Fruit fly (Drosophila melanogaster): ENCODE results near the gene CG33339.

The CG33339 gene

dm6 chr3R:24319083-24319381 is 42.6 kb upstream of the CG33339 start:
- TF ChIP-seq CG8944 (GFP tag; optimal IDR thresholded peaks at IDR 0.05) (no peak), Dek (tag; optimal IDR thresholded peaks at IDR 0.05) (no peak), Doc3 (GFP tag; IDR thresholded peaks at IDR 0.05; ENCODE audit: partially characterized antibody) (0 out of 3 replicates have a peak, but pooled peaks have one; percentile 43), CG1832 (GFP tag; optimal IDR thresholded peaks at IDR 0.05) (no peak), Six4 (GFP tag; optimal IDR thresholded peaks at IDR 0.05) (no peak), CG4360 (GFP tag; IDR thresholded peaks at IDR 0.05) (no peak), CG9797 (GFP tag; optimal IDR thresholded peaks at IDR 0.05) (no peak), lola (GFP tag; optimal IDR thresholded peaks at IDR 0.05) (no peak), unpg (GFP tag; optimal IDR thresholded peaks at IDR 0.05) (no peak), hbn (GFP tag; IDR thresholded peaks at IDR 0.05; ENCODE audit: partially characterized antibody) (0 out of 2 replicates have a peak, but pooled peaks have one; percentile 10), CHES-1-like (GFP tag; optimal IDR thresholded peaks at IDR 0.05) (no peak), CG7928 (GFP tag; optimal IDR thresholded peaks at IDR 0.05) (no peak), CG17568 (GFP tag; optimal IDR thresholded peaks at IDR 0.05) (no peak), eve (GFP tag; optimal IDR thresholded peaks at IDR 0.05) (no peak), CG14965 (GFP tag; optimal IDR thresholded peaks at IDR 0.05; ENCODE audit: borderline replicate concordance) (no peak), Taf1 (GFP tag; IDR thresholded peaks at IDR 0.05) (no peak), CG8290 (GFP tag; optimal IDR thresholded peaks at IDR 0.05) (no peak), CG8290 (tag; optimal IDR thresholded peaks at IDR 0.05) (no peak), CG7556 (GFP tag; optimal IDR thresholded peaks at IDR 0.05) (no peak), Gug (GFP tag; IDR thresholded peaks at IDR 0.05) (no peak), CG34224 (GFP tag; IDR thresholded peaks at IDR 0.05; ENCODE audit: partially characterized antibody) (peak; percentile 9; the same call in 2 of the 3 replicates), CG14860 (GFP tag; IDR thresholded peaks at IDR 0.05; ENCODE audit: partially characterized antibody) (0 out of 3 replicates have a peak, but pooled peaks have one; percentile 30), CG3995 (GFP tag; optimal IDR thresholded peaks at IDR 0.05) (no peak), CG10959 (GFP tag; IDR thresholded peaks at IDR 0.05) (no peak), rib (GFP tag; IDR thresholded peaks at IDR 0.05) (0 out of 2 replicates have a peak, but pooled peaks have one; percentile 31), eyg (GFP tag; optimal IDR thresholded peaks at IDR 0.05) (no peak), MBD-R2 (GFP tag; IDR thresholded peaks at IDR 0.05) (peak; percentile 55), CG16815 (GFP tag; optimal IDR thresholded peaks at IDR 0.05) (no peak), Dll (GFP tag; IDR thresholded peaks at IDR 0.05; ENCODE audit: partially characterized antibody) (peak; percentile 17; the same call in 2 of the 4 replicates), stwl (tag; optimal IDR thresholded peaks at IDR 0.05) (no peak), gfzf (GFP tag; optimal IDR thresholded peaks at IDR 0.05) (no peak), CG11723 (GFP tag; optimal IDR thresholded peaks at IDR 0.05) (no peak), ab (GFP tag; optimal IDR thresholded peaks at IDR 0.05) (no peak), CG30431 (GFP tag; optimal IDR thresholded peaks at IDR 0.05) (no peak), dmrt99B (tag; optimal IDR thresholded peaks at IDR 0.05) (no peak), ase (GFP tag; IDR thresholded peaks at IDR 0.05) (no peak), ranshi (GFP tag; IDR thresholded peaks at IDR 0.05) (no peak), CG4617 (GFP tag; optimal IDR thresholded peaks at IDR 0.05; ENCODE audit: borderline replicate concordance) (peak; percentile 52), tio (GFP tag; optimal IDR thresholded peaks at IDR 0.05) (no peak), CG34422 (GFP tag; IDR thresholded peaks at IDR 0.05) (0 out of 3 replicates have a peak, but pooled peaks have one; percentile 5), unc-4 (GFP tag; IDR thresholded peaks at IDR 0.05; ENCODE audit: partially characterized antibody) (0 out of 2 replicates have a peak, but pooled peaks have one; percentile 10), CG9932 (GFP tag; IDR thresholded peaks at IDR 0.05) (no peak), CG1233 (GFP tag; optimal IDR thresholded peaks at IDR 0.05) (no peak), CG17361 (GFP tag; IDR thresholded peaks at IDR 0.05) (no peak), MESR4 (GFP tag; optimal IDR thresholded peaks at IDR 0.05) (peak; percentile 59), sisA (GFP tag; IDR thresholded peaks at IDR 0.05) (no peak), bab2 (GFP tag; optimal IDR thresholded peaks at IDR 0.05) (no peak), CG13424 (tag; optimal IDR thresholded peaks at IDR 0.05) (no peak), CG33557 (GFP tag; optimal IDR thresholded peaks at IDR 0.05) (no peak), sc (optimal IDR thresholded peaks at IDR 0.05) (no peak), sc (GFP tag; optimal IDR thresholded peaks at IDR 0.05) (no peak)

Measured in whole organism, embryonic.